Worm (Caenorhabditis elegans): Measurements from ENCODE around the gene Y71H2AM.29.

- TF ChIP-seq nhr-25 (tag; optimal IDR thresholded peaks at IDR 0.05; ENCODE audit: borderline replicate concordance, insufficient read depth) (no peak), nhr-11 (tag; optimal IDR thresholded peaks at IDR 0.05) (no peak), ceh-82 (tag; optimal IDR thresholded peaks at IDR 0.05) (no peak), nhr-6 (tag; optimal IDR thresholded peaks at IDR 0.05) (no peak), unc-62 (GFP tag; optimal IDR thresholded peaks at IDR 0.05 in 1 of 2) (no peak), unc-62 (tag; optimal IDR thresholded peaks at IDR 0.05) (no peak), vab-7 (GFP tag; IDR thresholded peaks at IDR 0.05) (no peak), nhr-76 (tag; optimal IDR thresholded peaks at IDR 0.05) (no peak)
Observed at ce11 chrIII:2800743-2801142, 31.8 kb upstream of the Y71H2AM.29 start.

All from whole organism, L4 larva.